Worm (Caenorhabditis elegans) whole organism, L1 larva: ENCODE results near the gene srh-44.
A peak's percentile ranks its signal among the peaks of the same experiment; 100 is the strongest.

ENCODE experiments used
- F16B12.6 ChIP-seq: fragments of 150-350 bp; optimal IDR thresholded peaks from 2 replicates; lab custom pipeline; 2014; ENCODE audit warnings: missing biosample characterization, missing genetic modification characterization
- aha-1 ChIP-seq: fragments of 150-350 bp; optimal IDR thresholded peaks from 2 replicates; lab custom pipeline; 2014; ENCODE audit warnings: missing biosample characterization, missing genetic modification characterization
- aly-2 ChIP-seq: fragments of 150-350 bp; optimal IDR thresholded peaks from 2 replicates; lab custom pipeline; 2014; ENCODE audit warnings: missing biosample characterization, missing genetic modification characterization
- ama-1 ChIP-seq: fragments of 150-350 bp; optimal IDR thresholded peaks from 2 replicates; lab custom pipeline; 2014
- blmp-1 ChIP-seq: fragments of 150-350 bp; optimal IDR thresholded peaks from 2 replicates; lab custom pipeline; 2014; ENCODE audit warnings: missing biosample characterization, missing genetic modification characterization
- ceh-63 ChIP-seq: fragments of 200-800 bp; sonication (Bioruptor generic); optimal IDR thresholded peaks from 2 replicates; lab custom pipeline; 2018; ENCODE audit warnings: mild to moderate bottlenecking, missing genetic modification characterization, missing compliant biosample characterization
- ceh-8 ChIP-seq: fragments of 200-800 bp; sonication (Bioruptor generic); optimal IDR thresholded peaks from 2 replicates; lab custom pipeline; 2018; ENCODE audit warnings: mild to moderate bottlenecking, missing genetic modification characterization, moderate library complexity, missing compliant biosample characterization
- ceh-82 ChIP-seq, 3 experiments: fragments of 150-350 bp in 1 of 3; sonication (generic microtip) in 2 of 3; optimal IDR thresholded peaks; 2 replicates each; lab custom pipeline; 2014 to 2017; ENCODE audit warnings: missing biosample characterization in 3 of 3, missing genetic modification characterization in 3 of 3
- efl-1 ChIP-seq, 4 experiments: fragments of 150-350 bp; optimal IDR thresholded peaks in 3 of 4; peaks in 1 of 4; 1 replicate in 1 of 4; 2 replicates in 3 of 4; lab custom pipeline; 2014; ENCODE audit warnings: missing biosample characterization in 2 of 4, missing genetic modification characterization in 2 of 4, missing genetic modification reagents in 2 of 4
- egl-13 ChIP-seq: sonication (generic microtip); optimal IDR thresholded peaks from 2 replicates; lab custom pipeline; 2016; ENCODE audit warnings: missing genotype, missing genetic modification reagents, missing genetic modification characterization, missing compliant biosample characterization
- egl-27 ChIP-seq, 2 experiments: fragments of 150-350 bp in 1 of 2; sonication (generic microtip); optimal IDR thresholded peaks; 3 replicates each; lab custom pipeline; 2017 to 2018; ENCODE audit warnings: missing biosample characterization in 2 of 2, missing genetic modification characterization in 2 of 2, missing genetic modification reagents in 2 of 2
- elt-3 ChIP-seq, 6 experiments: fragments of 150-350 bp in 1 of 6; sonication (generic microtip); optimal IDR thresholded peaks; 2 replicates each; lab custom pipeline; 2017 to 2018; ENCODE audit warnings: missing biosample characterization in 6 of 6, missing genetic modification characterization in 6 of 6, inconsistent platforms in 1 of 6
- fkh-10 ChIP-seq: sonication (generic microtip); optimal IDR thresholded peaks from 2 replicates; lab custom pipeline; 2017; ENCODE audit warnings: missing biosample characterization, missing genetic modification reagents, missing genetic modification characterization
- fkh-8 ChIP-seq: sonication (generic microtip); optimal IDR thresholded peaks from 2 replicates; lab custom pipeline; 2016; ENCODE audit warnings: mild to moderate bottlenecking, missing genetic modification characterization, missing compliant biosample characterization
- fos-1 ChIP-seq: fragments of 150-350 bp; optimal IDR thresholded peaks from 2 replicates; lab custom pipeline; 2014; ENCODE audit warnings: missing biosample characterization, missing genetic modification characterization
- jun-1 ChIP-seq: fragments of 150-350 bp; optimal IDR thresholded peaks from 2 replicates; lab custom pipeline; 2014; ENCODE audit warnings: missing biosample characterization, missing genetic modification reagents, missing genetic modification characterization
- lin-14 ChIP-seq: fragments of 200-800 bp; sonication (Bioruptor generic); optimal IDR thresholded peaks from 2 replicates; lab custom pipeline; 2018; ENCODE audit warnings: mild to moderate bottlenecking, missing genetic modification characterization, moderate library complexity, missing compliant biosample characterization
- lsy-2 ChIP-seq, 2 experiments: fragments of 150-350 bp; optimal IDR thresholded peaks; 2 replicates each; lab custom pipeline; 2014; ENCODE audit warnings: missing biosample characterization in 2 of 2, missing genetic modification characterization in 2 of 2
- mab-9 ChIP-seq: fragments of 200-800 bp; sonication (Bioruptor generic); IDR thresholded peaks from 2 replicates; pipeline ENCODE4 v1.3.6; 2022; ENCODE audit warnings: missing genetic modification reagents, missing genetic modification characterization, missing compliant biosample characterization
- mef-2 ChIP-seq: fragments of 150-350 bp; optimal IDR thresholded peaks from 2 replicates; lab custom pipeline; 2014; ENCODE audit warnings: missing biosample characterization, missing genetic modification characterization
- nhr-19 ChIP-seq: fragments of 200-800 bp; sonication (Bioruptor generic); conservative IDR thresholded peaks from 2 replicates; pipeline ENCODE4 v1.3.6; 2022; ENCODE audit warnings: missing genetic modification characterization, missing compliant biosample characterization
- nhr-20 ChIP-seq: sonication (generic microtip); optimal IDR thresholded peaks from 2 replicates; lab custom pipeline; 2016; ENCODE audit warnings: mild to moderate bottlenecking, missing genetic modification characterization, missing compliant biosample characterization
- nhr-28 ChIP-seq: fragments of 150-350 bp; optimal IDR thresholded peaks from 2 replicates; lab custom pipeline; 2014; ENCODE audit warnings: missing biosample characterization, missing genetic modification characterization
- nhr-85 ChIP-seq: sonication (generic microtip); peaks from one replicate; lab custom pipeline; 2016; ENCODE audit warnings: missing genetic modification characterization, inconsistent platforms, missing compliant biosample characterization
- pqm-1 ChIP-seq: sonication (generic microtip); optimal IDR thresholded peaks from 3 replicates; lab custom pipeline; 2017; ENCODE audit warnings: missing biosample characterization, missing genetic modification characterization
- skn-1 ChIP-seq: fragments of 150-350 bp; optimal IDR thresholded peaks from 2 replicates; lab custom pipeline; 2014; ENCODE audit warnings: missing biosample characterization, missing genetic modification characterization
- snpc-4 ChIP-seq: fragments of 150-350 bp; optimal IDR thresholded peaks from 2 replicates; lab custom pipeline; 2014; ENCODE audit warnings: missing biosample characterization, missing genetic modification characterization
- sptf-1 ChIP-seq: fragments of 150-350 bp; optimal IDR thresholded peaks from 2 replicates; lab custom pipeline; 2014; ENCODE audit warnings: missing biosample characterization, missing genetic modification characterization
- sup-37 ChIP-seq: fragments of 200-800 bp; sonication (Bioruptor generic); optimal IDR thresholded peaks from 2 replicates; lab custom pipeline; 2018; ENCODE audit warnings: mild to moderate bottlenecking, missing genetic modification characterization, missing compliant biosample characterization
- unc-62 ChIP-seq: fragments of 150-350 bp; optimal IDR thresholded peaks from 2 replicates; lab custom pipeline; 2014; ENCODE audit warnings: missing biosample characterization, missing genetic modification reagents, missing genetic modification characterization
- unc-98 ChIP-seq: fragments of 200-800 bp; sonication (Bioruptor generic); IDR thresholded peaks from 2 replicates; pipeline ENCODE4 v1.3.6; 2022; ENCODE audit warnings: missing genetic modification characterization, missing compliant biosample characterization
- zag-1 ChIP-seq: fragments of 150-350 bp; optimal IDR thresholded peaks from 2 replicates; lab custom pipeline; 2014; ENCODE audit warnings: missing biosample characterization, missing genetic modification characterization
- zip-4 ChIP-seq: fragments of 200-800 bp; sonication (Bioruptor generic); optimal IDR thresholded peaks from 2 replicates; lab custom pipeline; 2018; ENCODE audit warnings: mild to moderate bottlenecking, missing genetic modification characterization, moderate library complexity, missing compliant biosample characterization

The srh-44 gene

ce11 chrII:11497365-11497764, 17.5 kb upstream of the srh-44 start, which contains the start of gene B0334.5:
Gene B0334.5, plus strand, starts transcription at chrII:11497665.
- no peak for TF ChIP-seq nhr-19
- no peak for TF ChIP-seq sup-37
- no peak for TF ChIP-seq lsy-2 (tag; optimal IDR thresholded peaks at IDR 0.05; lab: Kevin White, UChicago)
- no peak for TF ChIP-seq aha-1 (tag; lab: Kevin White, UChicago)
- TF ChIP-seq blmp-1 (tag; lab: Kevin White, UChicago), result no peak
- TF ChIP-seq jun-1, result no peak
- TF ChIP-seq mef-2, result no peak
- TF ChIP-seq zag-1 (tag; lab: Kevin White, UChicago), result no peak
- no peak for TF ChIP-seq aly-2 (tag; lab: Kevin White, UChicago)

- TF ChIP-seq unc-62 (GFP tag; lab: Kevin White, UChicago), result no peak
- no peak for TF ChIP-seq egl-27 (tag; optimal IDR thresholded peaks at IDR 0.05; lab: Kevin White, UChicago)
- TF ChIP-seq lin-14 (GFP tag; lab: Kevin White, UChicago), result no peak
- TF ChIP-seq fkh-8 (tag; lab: Kevin White, UChicago), result no peak
- TF ChIP-seq zip-4 (GFP tag; lab: Kevin White, UChicago), result no peak
- no peak for TF ChIP-seq egl-13 (tag; lab: Kevin White, UChicago)
- no peak for TF ChIP-seq nhr-28 (tag; lab: Kevin White, UChicago)
- TF ChIP-seq blmp-1 (tag; lab: Kevin White, UChicago), result no peak
- no peak for TF ChIP-seq aly-2 (tag; lab: Kevin White, UChicago)
- TF ChIP-seq fkh-10 (GFP tag; lab: Kevin White, UChicago), result no peak
- TF ChIP-seq, all 84 proteins: peak for 0
Measured at ce11 chrII:11500198-11500597, 14.7 kb upstream of the srh-44 start, which contains the start of gene B0334.20. Gene B0334.20, minus strand, starts transcription at chrII:11500459.

- TF ChIP-seq blmp-1 (tag; lab: Kevin White, UChicago) (peak; percentile 100), ceh-8 (GFP tag; lab: Kevin White, UChicago) (no peak), pqm-1 (tag; lab: Kevin White, UChicago) (no peak), F16B12.6 (tag; lab: Kevin White, UChicago) (no peak), ceh-63 (no peak), nhr-20 (tag; lab: Kevin White, UChicago) (peak; percentile 7), ceh-82 (tag; optimal IDR thresholded peaks at IDR 0.05; lab: Kevin White, UChicago) (no peak), elt-3 (tag; optimal IDR thresholded peaks at IDR 0.05; lab: Kevin White, UChicago) (peak; percentile 28 to 96 (median 84))
Measured at ce11 chrII:11501956-11502355, 12.9 kb upstream of the srh-44 start.

- no peak for TF ChIP-seq fos-1 (tag; lab: Kevin White, UChicago)
- no peak for TF ChIP-seq nhr-28 (tag; lab: Kevin White, UChicago)
- TF ChIP-seq fkh-8 (tag; lab: Kevin White, UChicago), result no peak
- no peak for TF ChIP-seq snpc-4 (tag; lab: Kevin White, UChicago)
- TF ChIP-seq mab-9, result no peak
- TF ChIP-seq ama-1, result no peak
- no peak for TF ChIP-seq unc-98 (GFP tag; lab: Robert Waterston, UW)
- TF ChIP-seq skn-1 (tag; lab: Kevin White, UChicago), result no peak
Measured at ce11 chrII:11503761-11504160, 11.1 kb upstream of the srh-44 start.

- TF ChIP-seq lin-14 (GFP tag; lab: Kevin White, UChicago), result no peak
- peak; percentile 19 for TF ChIP-seq nhr-85 (tag; lab: Kevin White, UChicago)
- no peak for TF ChIP-seq sptf-1 (tag; lab: Kevin White, UChicago)
- TF ChIP-seq, all 84 proteins: peak for 1
Measured at ce11 chrII:11510373-11510772, 4.5 kb upstream of the srh-44 start, which contains the start of gene npr-41. Gene npr-41, plus strand, starts transcription at chrII:11510673.

- no peak for TF ChIP-seq efl-1 (optimal IDR thresholded peaks at IDR 0.05; lab: Kevin White, UChicago)
- TF ChIP-seq efl-1 (GFP tag; optimal IDR thresholded peaks at IDR 0.05 in 1 of 2; lab: Kevin White, UChicago), result peak in 1 of 2 experiments; percentile 56
- TF ChIP-seq unc-98 (GFP tag; lab: Robert Waterston, UW), result no peak
Measured at ce11 chrII:11512921-11513320, 2.0 kb upstream of the srh-44 start.
